Worm (Caenorhabditis elegans): Measurements from ENCODE around the gene C18F10.7.

DNA sequence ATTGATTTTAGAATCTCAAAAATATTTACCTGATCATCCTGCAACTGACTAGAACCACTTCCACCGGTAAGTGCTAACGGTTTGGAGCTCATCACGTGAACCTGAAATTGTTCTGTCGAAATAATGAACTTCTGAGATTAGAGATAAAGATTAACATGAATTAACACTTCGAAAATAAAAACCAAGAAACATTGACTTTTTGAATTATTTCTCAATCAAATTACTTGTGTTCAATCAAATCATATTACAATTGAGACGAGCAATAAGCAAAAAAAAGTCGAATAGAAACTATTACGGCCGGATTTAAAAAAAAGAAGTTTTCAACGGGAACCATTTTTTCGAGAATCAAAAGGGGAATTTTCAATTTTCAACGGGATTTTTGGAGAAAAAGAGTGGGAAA, 32.4 kb downstream of the C18F10.7 start, which contains the start of gene bcas-2:
- no peak for TF ChIP-seq tlf-1 (GFP tag; optimal IDR thresholded peaks at IDR 0.05)
- no peak for TF ChIP-seq efl-1 (GFP tag; optimal IDR thresholded peaks at IDR 0.05)
- TF ChIP-seq ama-1 (optimal IDR thresholded peaks at IDR 0.05): no peak
- TF ChIP-seq ama-1 (GFP tag; optimal IDR thresholded peaks at IDR 0.05): no peak

Measured in whole organism, young adult.